Fruit fly (Drosophila melanogaster) whole organism, adult: ENCODE measurements around the gene CG5180.

Experiments used
- CG11617 ChIP-seq: fragments of 200-800 bp; sonication (Bioruptor generic); optimal IDR thresholded peaks from 2 replicates; lab custom pipeline; 2017; ENCODE audit warnings: mild to moderate bottlenecking, missing biosample characterization, missing genetic modification reagents, missing genetic modification characterization
- CG12768 ChIP-seq: fragments of 200-800 bp; sonication (Bioruptor generic); optimal IDR thresholded peaks from 2 replicates; lab custom pipeline; 2017; ENCODE audit warnings: missing biosample characterization, missing genetic modification characterization, mild to moderate bottlenecking, moderate library complexity, missing genetic modification reagents
- CG14711 ChIP-seq: fragments of 200-800 bp; sonication (Bioruptor generic); optimal IDR thresholded peaks from 2 replicates; lab custom pipeline; 2018; ENCODE audit warnings: missing biosample characterization, mild to moderate bottlenecking, missing genetic modification characterization, moderate library complexity
- CG1620 ChIP-seq: fragments of 200-800 bp; sonication (Bioruptor generic); optimal IDR thresholded peaks from 2 replicates; lab custom pipeline; 2016; ENCODE audit warnings: missing biosample characterization, missing genetic modification characterization
- CG33017 ChIP-seq: fragments of 200-800 bp; sonication (Bioruptor generic); optimal IDR thresholded peaks from 2 replicates; lab custom pipeline; 2018; ENCODE audit warnings: missing biosample characterization, mild to moderate bottlenecking, missing genetic modification characterization, moderate library complexity
- CG5204 ChIP-seq: fragments of 200-800 bp; sonication (Bioruptor generic); optimal IDR thresholded peaks from 2 replicates; lab custom pipeline; 2016; ENCODE audit warnings: missing biosample characterization, missing genetic modification characterization
- CG7045 ChIP-seq: fragments of 200-800 bp; sonication (Bioruptor generic); optimal IDR thresholded peaks from 2 replicates; lab custom pipeline; 2017; ENCODE audit warnings: missing biosample characterization, mild to moderate bottlenecking, missing genetic modification characterization
- CG7101 ChIP-seq: fragments of 200-800 bp; sonication (Bioruptor generic); optimal IDR thresholded peaks from 2 replicates; lab custom pipeline; 2018; ENCODE audit warnings: missing biosample characterization, mild to moderate bottlenecking, missing genetic modification characterization, moderate library complexity
- Clk ChIP-seq: fragments of 200-800 bp; sonication (Bioruptor generic); optimal IDR thresholded peaks from 2 replicates; lab custom pipeline; 2017; ENCODE audit warnings: missing biosample characterization, missing genetic modification characterization
- Crg-1 ChIP-seq: fragments of 200-800 bp; sonication (Bioruptor generic); optimal IDR thresholded peaks from 2 replicates; lab custom pipeline; 2016; ENCODE audit warnings: missing biosample characterization, missing genetic modification characterization
- Hr96 ChIP-seq: fragments of 200-800 bp; sonication (Bioruptor generic); optimal IDR thresholded peaks from 2 replicates; lab custom pipeline; 2016; ENCODE audit warnings: missing biosample characterization, missing genetic modification characterization
- Mnt ChIP-seq: fragments of 200-800 bp; sonication (Bioruptor generic); optimal IDR thresholded peaks from 2 replicates; lab custom pipeline; 2016; ENCODE audit warnings: missing biosample characterization, mild to moderate bottlenecking, missing genetic modification characterization
- bab1 ChIP-seq: fragments of 200-800 bp; sonication (Bioruptor generic); optimal IDR thresholded peaks from 3 replicates; lab custom pipeline; 2019; ENCODE audit warnings: missing biosample characterization, mild to moderate bottlenecking, missing genetic modification characterization, moderate library complexity
- cic ChIP-seq: fragments of 200-800 bp; sonication (Bioruptor generic); optimal IDR thresholded peaks from 2 replicates; lab custom pipeline; 2017; ENCODE audit warnings: missing biosample characterization, mild to moderate bottlenecking, missing genetic modification characterization, moderate library complexity
- cnc ChIP-seq, 2 experiments: fragments of >200 bp; optimal IDR thresholded peaks; 2 replicates each; lab custom pipeline; 2017
- kay ChIP-seq: fragments of 200-800 bp; sonication (Bioruptor generic); peaks from one replicate; lab custom pipeline; 2016; ENCODE audit warnings: missing biosample characterization, missing genetic modification characterization, borderline replicate concordance
- ovo ChIP-seq: fragments of 200-800 bp; sonication (Bioruptor generic); optimal IDR thresholded peaks from 2 replicates; lab custom pipeline; 2016; ENCODE audit warnings: missing biosample characterization, missing genetic modification characterization
- pad ChIP-seq: fragments of 200-800 bp; sonication (Bioruptor generic); optimal IDR thresholded peaks from 3 replicates; lab custom pipeline; 2017; ENCODE audit warnings: missing biosample characterization, missing genetic modification characterization, mild to moderate bottlenecking, moderate library complexity, missing genetic modification reagents
- tj ChIP-seq: fragments of 200-800 bp; sonication (Bioruptor generic); optimal IDR thresholded peaks from 3 replicates; lab custom pipeline; 2017; ENCODE audit warnings: missing biosample characterization, mild to moderate bottlenecking, missing genetic modification characterization, moderate library complexity
- toe ChIP-seq: fragments of 200-800 bp; sonication (Bioruptor generic); optimal IDR thresholded peaks from 2 replicates; lab custom pipeline; 2016; ENCODE audit warnings: missing biosample characterization, missing genetic modification characterization

Gene CG5180

DNA sequence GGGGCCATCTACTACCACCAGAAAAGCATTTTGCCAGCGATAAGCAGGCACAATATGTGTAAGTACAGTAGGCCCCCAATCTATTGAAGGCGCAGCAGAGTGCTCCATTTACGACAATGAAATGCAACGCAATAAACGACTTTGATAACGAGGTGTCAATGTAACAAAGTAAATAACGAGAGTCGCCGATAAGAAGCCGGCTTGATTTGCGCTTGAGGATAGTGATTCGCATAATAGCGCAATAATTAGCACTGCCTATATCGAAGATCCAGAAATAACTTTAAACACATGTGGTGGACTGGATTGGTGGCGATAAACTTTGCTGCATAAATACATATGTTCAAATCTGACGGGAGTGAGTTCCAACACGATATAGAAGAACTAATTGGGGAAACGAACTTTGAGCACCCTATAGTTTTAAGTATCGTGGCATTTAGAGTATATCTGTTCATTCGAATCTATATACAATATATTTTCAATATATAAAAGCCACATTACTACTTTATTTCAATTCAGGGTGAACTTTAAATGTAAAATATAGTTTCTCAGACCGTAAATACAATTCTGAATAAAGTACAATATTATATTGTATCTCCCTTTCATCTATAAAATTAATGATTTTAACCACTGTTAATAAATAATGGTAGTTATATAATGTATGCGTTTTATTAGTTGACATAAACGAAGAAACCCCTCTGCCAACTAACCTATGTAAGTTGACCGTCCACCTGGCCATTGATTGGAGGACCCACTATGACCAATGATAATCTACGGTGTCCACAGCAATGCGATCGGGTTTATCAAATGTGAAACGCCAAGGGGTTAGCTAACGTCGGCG, 8.5 kb upstream of the CG5180 start:
- TF ChIP-seq Hr96 (no peak), CG7101 (tag; lab: Kevin White, UChicago) (peak; percentile 24), Crg-1 (no peak), CG12768 (GFP tag; lab: Kevin White, UChicago) (peak; percentile 63), cnc (optimal IDR thresholded peaks at IDR 0.05; lab: Kevin White, UChicago) (no peak), tj (GFP tag; lab: Kevin White, UChicago) (no peak), pad (GFP tag; lab: Kevin White, UChicago) (peak; percentile 7), CG11617 (no peak), CG5204 (GFP tag; lab: Kevin White, UChicago) (no peak), CG14711 (tag; lab: Kevin White, UChicago) (no peak), kay (peak; percentile 64), CG33017 (tag; lab: Kevin White, UChicago) (peak; percentile 60), toe (peak; percentile 36), CG1620 (no peak), ovo (GFP tag; lab: Kevin White, UChicago) (peak; percentile 29), CG7045 (GFP tag; lab: Kevin White, UChicago) (peak; percentile 60), Clk (GFP tag; lab: Kevin White, UChicago) (peak; percentile 63), Mnt (peak; percentile 71), bab1 (GFP tag; lab: Kevin White, UChicago) (no peak), cic (GFP tag; lab: Kevin White, UChicago) (peak; percentile 92)

DNA sequence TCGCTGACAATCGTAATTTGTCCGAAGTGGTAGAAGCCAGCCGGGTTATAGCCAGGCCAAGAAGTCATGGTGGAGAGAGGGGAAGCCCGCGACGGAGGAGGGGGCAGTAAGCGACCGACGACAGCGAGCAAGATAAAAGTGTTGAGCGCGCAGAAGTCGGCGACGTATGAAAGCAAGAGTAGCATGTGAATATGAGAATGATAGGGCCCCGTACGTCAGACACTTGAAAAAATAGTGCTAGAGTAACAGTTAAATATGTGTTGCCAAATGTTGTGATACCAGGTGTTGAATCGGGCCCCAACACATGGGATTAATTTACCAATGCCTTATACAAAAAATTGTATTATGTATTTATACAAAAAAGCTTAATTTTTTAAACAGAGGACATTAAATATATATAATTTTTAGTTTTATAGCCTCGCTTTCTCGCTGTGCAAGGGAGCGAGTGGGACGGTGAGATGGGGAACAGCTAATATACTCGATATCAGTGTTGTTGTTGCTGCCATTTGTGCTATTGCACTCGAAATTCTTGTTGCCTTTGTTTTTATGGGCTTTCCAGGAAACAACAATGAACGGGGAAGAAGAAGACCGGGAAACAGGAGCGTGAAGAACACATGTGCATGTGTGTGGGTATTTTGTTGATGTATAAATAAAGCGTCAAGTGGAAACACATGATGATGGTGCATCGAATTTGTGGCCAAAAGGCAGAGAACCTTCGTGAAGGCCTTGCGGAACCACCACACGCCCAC, 7.7 kb upstream of the CG5180 start:
- peak; percentile 44 for TF ChIP-seq Hr96
- TF ChIP-seq Mnt, result peak; percentile 77
- peak; percentile 86 for TF ChIP-seq CG7101 (tag; lab: Kevin White, UChicago)
- peak; percentile 20 for TF ChIP-seq ovo (GFP tag; lab: Kevin White, UChicago)
- peak; percentile 97 for TF ChIP-seq tj (GFP tag; lab: Kevin White, UChicago)
- peak; percentile 65 for TF ChIP-seq kay
- peak; percentile 77 for TF ChIP-seq CG5204 (GFP tag; lab: Kevin White, UChicago)
- peak; percentile 91 for TF ChIP-seq CG33017 (tag; lab: Kevin White, UChicago)
- peak; percentile 86 for TF ChIP-seq CG14711 (tag; lab: Kevin White, UChicago)
- peak; percentile 85 for TF ChIP-seq bab1 (GFP tag; lab: Kevin White, UChicago)
- TF ChIP-seq Clk (GFP tag; lab: Kevin White, UChicago), result peak; percentile 78
- peak; percentile 87 for TF ChIP-seq CG7045 (GFP tag; lab: Kevin White, UChicago)
- TF ChIP-seq CG12768 (GFP tag; lab: Kevin White, UChicago), result peak; percentile 85
- peak; percentile 75 for TF ChIP-seq cic (GFP tag; lab: Kevin White, UChicago)
- peak; percentile 79 for TF ChIP-seq CG1620
- TF ChIP-seq CG11617, result peak; percentile 90
- peak; percentile 80 for TF ChIP-seq pad (GFP tag; lab: Kevin White, UChicago)
- TF ChIP-seq Crg-1, result no peak
- no peak for TF ChIP-seq cnc (optimal IDR thresholded peaks at IDR 0.05; lab: Kevin White, UChicago)
- peak; percentile 63 for TF ChIP-seq toe

DNA sequence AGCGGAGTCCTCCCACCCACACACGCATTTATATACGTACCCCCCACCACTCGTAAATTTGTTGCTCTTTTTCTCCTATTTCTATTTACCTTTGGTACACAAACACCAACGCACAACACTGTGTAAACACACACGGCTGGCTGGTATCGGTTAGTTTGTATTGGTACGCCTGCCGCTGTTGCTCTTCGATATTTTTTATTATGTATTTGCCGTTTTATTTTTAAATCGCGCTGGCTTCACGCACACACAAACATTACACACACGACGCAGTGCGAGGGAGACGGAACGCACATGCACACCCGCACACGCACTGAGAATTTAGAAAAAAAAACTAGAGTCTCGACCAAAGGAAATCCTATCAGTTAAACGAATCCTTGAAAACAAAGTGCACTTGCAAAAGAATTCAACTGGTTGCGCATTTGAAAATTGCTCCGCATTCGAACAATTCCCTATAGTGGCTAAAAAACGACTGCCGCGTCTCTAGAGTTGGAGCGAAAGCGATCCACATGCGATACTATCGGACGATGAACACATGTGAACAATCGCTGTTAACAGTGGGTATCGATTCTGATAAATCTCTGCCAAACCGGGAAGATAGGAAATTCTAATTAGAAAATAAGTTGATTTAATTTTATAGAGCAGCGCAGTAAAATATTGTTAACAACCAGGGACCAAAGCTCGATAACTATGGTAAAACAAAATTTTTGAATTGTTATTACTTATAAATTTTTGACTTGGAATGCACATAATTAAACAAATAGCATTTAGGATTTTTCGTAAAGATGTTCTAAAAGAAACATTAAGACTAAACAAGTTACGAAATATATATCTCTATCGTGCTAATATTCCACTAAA, 6.9 kb upstream of the CG5180 start:
- TF ChIP-seq Hr96, result peak; percentile 64
- TF ChIP-seq CG12768 (GFP tag; lab: Kevin White, UChicago), result peak; percentile 90
- peak; percentile 72 for TF ChIP-seq ovo (GFP tag; lab: Kevin White, UChicago)
- no peak for TF ChIP-seq toe
- peak; percentile 84 for TF ChIP-seq Mnt
- no peak for TF ChIP-seq CG5204 (GFP tag; lab: Kevin White, UChicago)
- TF ChIP-seq CG7101 (tag; lab: Kevin White, UChicago), result peak; percentile 75
- TF ChIP-seq cic (GFP tag; lab: Kevin White, UChicago), result peak; percentile 73
- TF ChIP-seq Crg-1, result peak; percentile 87
- TF ChIP-seq Clk (GFP tag; lab: Kevin White, UChicago), result peak; percentile 23
- TF ChIP-seq CG7045 (GFP tag; lab: Kevin White, UChicago), result peak; percentile 52
- TF ChIP-seq pad (GFP tag; lab: Kevin White, UChicago), result peak; percentile 12
- TF ChIP-seq CG14711 (tag; lab: Kevin White, UChicago), result peak; percentile 17
- TF ChIP-seq CG33017 (tag; lab: Kevin White, UChicago), result peak; percentile 36
- TF ChIP-seq CG11617, result no peak
- peak; percentile 73 for TF ChIP-seq kay
- no peak for TF ChIP-seq CG1620
- no peak for TF ChIP-seq tj (GFP tag; lab: Kevin White, UChicago)
- no peak for TF ChIP-seq cnc (optimal IDR thresholded peaks at IDR 0.05; lab: Kevin White, UChicago)
- peak; percentile 36 for TF ChIP-seq bab1 (GFP tag; lab: Kevin White, UChicago)

DNA sequence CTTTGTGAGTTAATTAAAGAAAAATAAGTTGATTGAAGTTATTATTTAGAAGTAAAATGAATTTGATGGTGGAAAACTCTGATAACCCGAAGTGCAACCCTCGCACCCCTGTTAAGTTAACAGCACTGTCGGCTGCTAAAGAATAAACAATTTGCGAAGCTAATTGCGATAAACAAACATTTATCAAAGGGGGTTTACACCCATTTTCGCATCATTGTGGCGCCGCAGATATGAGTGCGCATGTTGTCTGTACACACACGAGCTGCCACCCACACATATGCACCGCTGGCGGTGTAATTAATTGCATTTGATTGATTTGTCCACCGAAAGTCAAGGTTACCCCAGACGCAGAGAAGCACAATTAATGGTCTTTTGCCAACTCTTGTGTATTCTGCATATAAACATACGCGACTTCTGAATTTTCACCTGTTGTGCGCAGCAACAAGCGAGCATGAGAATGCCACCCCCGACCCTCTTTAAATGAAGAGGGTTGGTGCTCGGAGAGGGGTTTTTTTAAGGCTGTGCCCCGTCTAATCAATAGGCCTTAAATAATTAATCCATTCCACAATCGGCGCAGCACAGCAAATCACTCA, 6.1 kb upstream of the CG5180 start:
- TF ChIP-seq CG14711 (tag; lab: Kevin White, UChicago) (no peak), CG7045 (GFP tag; lab: Kevin White, UChicago) (no peak), CG12768 (GFP tag; lab: Kevin White, UChicago) (peak; percentile 15)
